Worm (Caenorhabditis elegans) whole organism, young adult: ENCODE results near the gene nlp-9.

Source experiments
- B0019.2 ChIP-seq: fragments of 200-800 bp; sonication (Bioruptor generic); conservative IDR thresholded peaks from 2 replicates; pipeline ENCODE4 v1.3.6; 2022; ENCODE audit warnings: missing genetic modification reagents, missing genetic modification characterization, missing compliant biosample characterization
- C17E4.6 ChIP-seq: fragments of 200-800 bp; sonication (Bioruptor generic); IDR thresholded peaks from 2 replicates; pipeline ENCODE4 v1.3.6; 2022; ENCODE audit warnings: missing genetic modification reagents, missing genetic modification characterization, missing compliant biosample characterization
- hsf-1 ChIP-seq: fragments of 200-800 bp; sonication (Bioruptor generic); IDR thresholded peaks from 2 replicates; pipeline ENCODE4 v1.3.6; 2022; ENCODE audit warnings: missing genetic modification reagents, missing genetic modification characterization, missing compliant biosample characterization
- sdz-38 ChIP-seq: sonication (generic microtip); optimal IDR thresholded peaks from 2 replicates; lab custom pipeline; 2016; ENCODE audit warnings: missing genotype, missing genetic modification characterization, missing compliant biosample characterization
- snpc-4 ChIP-seq, 5 experiments: fragments of 150-350 bp in 1 of 5; sonication (generic microtip) in 4 of 5; optimal IDR thresholded peaks; 2 replicates each; lab custom pipeline; 2014 to 2018; ENCODE audit warnings: missing genetic modification characterization in 5 of 5, missing biosample characterization in 3 of 5, antibody characterized with exemption in 2 of 5, mild to moderate bottlenecking in 2 of 5, missing compliant biosample characterization in 2 of 5, missing genotype in 2 of 5, moderate library complexity in 2 of 5, missing genetic modification reagents in 1 of 5

- TF ChIP-seq C17E4.6 (GFP tag; lab: Robert Waterston, UW) (no peak), B0019.2 (GFP tag; lab: Robert Waterston, UW) (no peak), snpc-4 (GFP tag; optimal IDR thresholded peaks at IDR 0.05; lab: Kevin White, UChicago) (peak; percentile 13), snpc-4 (tag; optimal IDR thresholded peaks at IDR 0.05; lab: Kevin White, UChicago) (no peak), sdz-38 (tag; lab: Kevin White, UChicago) (no peak), hsf-1 (GFP tag; lab: Robert Waterston, UW) (no peak)
Observed at ce11 chrV:4169658-4170057, 49.8 kb upstream of the nlp-9 start.
